Worm (Caenorhabditis elegans): ENCODE results near the gene B0393.7.

DNA sequence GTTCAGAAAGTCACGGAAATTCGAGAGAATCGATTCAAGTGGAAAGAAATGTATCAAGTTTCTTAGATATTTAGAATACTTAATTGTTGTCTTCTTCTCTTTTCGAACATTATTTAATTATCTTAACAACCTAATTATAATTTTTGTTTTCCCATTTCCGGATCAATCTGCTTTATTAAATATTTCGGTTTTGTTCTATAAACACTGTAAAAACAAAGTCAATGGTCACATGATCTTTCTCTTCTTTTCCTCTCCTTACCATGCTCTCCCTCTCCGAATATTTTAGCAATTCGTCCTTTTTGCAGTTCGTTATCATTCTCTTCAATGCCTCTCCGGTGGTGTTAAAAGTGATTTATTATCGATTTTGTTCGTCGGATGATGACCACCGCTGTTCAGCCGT lies 18.6 kb upstream of the B0393.7 start, which contains the start of gene tag-325:
- TF ChIP-seq nfya-1 (tag; optimal IDR thresholded peaks at IDR 0.05; ENCODE audit: borderline replicate concordance, insufficient read depth) (no peak), rcor-1 (GFP tag; IDR thresholded peaks at IDR 0.05) (no peak), sea-2 (GFP tag; IDR thresholded peaks at IDR 0.05) (no peak), unc-130 (GFP tag; optimal IDR thresholded peaks at IDR 0.05) (no peak), mel-28 (tag; optimal IDR thresholded peaks at IDR 0.05; ENCODE audit: borderline replicate concordance) (no peak), pha-4 (tag; optimal IDR thresholded peaks at IDR 0.05) (no peak), akir-1 (GFP tag; optimal IDR thresholded peaks at IDR 0.05) (no peak), aptf-2 (GFP tag; conservative IDR thresholded peaks at IDR 0.05) (no peak), C06A6.2 (GFP tag; conservative IDR thresholded peaks at IDR 0.05) (no peak), hlh-26 (GFP tag; conservative IDR thresholded peaks at IDR 0.05) (no peak), D2030.7 (GFP tag; IDR thresholded peaks at IDR 0.05) (no peak), hrde-1 (tag; optimal IDR thresholded peaks at IDR 0.05; ENCODE audit: borderline replicate concordance) (no peak)

Measured in whole organism, young adult.